Fruit fly (Drosophila melanogaster): ENCODE measurements around the gene Gip.

DNA sequence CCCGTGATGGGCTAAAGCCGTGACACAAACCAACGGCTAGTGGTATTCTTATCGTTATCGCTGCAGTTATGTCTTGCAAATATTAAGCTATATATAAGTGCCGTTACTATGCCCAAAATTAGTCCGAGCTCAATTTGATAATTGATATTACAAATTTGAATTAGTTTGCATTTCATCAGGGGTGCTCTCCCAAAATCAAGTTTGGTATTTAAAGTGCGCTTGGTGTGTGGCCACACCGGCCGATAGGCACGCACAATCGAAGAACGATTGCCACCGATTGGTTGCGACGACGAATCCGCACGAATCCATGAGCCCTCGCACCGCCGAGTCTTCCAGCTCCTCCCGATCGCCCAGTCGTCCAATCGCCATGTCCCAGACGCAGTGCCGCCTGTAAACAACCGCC is 38.1 kb upstream of the Gip start, which contains the start of gene CG17841:
- no peak for TF ChIP-seq cyc (GFP tag; optimal IDR thresholded peaks at IDR 0.05)
- no peak for TF ChIP-seq CG31627 (GFP tag; optimal IDR thresholded peaks at IDR 0.05)
- no peak for TF ChIP-seq Hr38 (GFP tag; optimal IDR thresholded peaks at IDR 0.05)
- TF ChIP-seq Sox102F (GFP tag; optimal IDR thresholded peaks at IDR 0.05): no peak
- no peak for TF ChIP-seq CG6792 (GFP tag; optimal IDR thresholded peaks at IDR 0.05)
- no peak for TF ChIP-seq CG15336 (GFP tag; IDR thresholded peaks at IDR 0.05)
- no peak for TF ChIP-seq salr (GFP tag; optimal IDR thresholded peaks at IDR 0.05)
- no peak for TF ChIP-seq achi (GFP tag; optimal IDR thresholded peaks at IDR 0.05)
- no peak for TF ChIP-seq Sox15 (GFP tag; optimal IDR thresholded peaks at IDR 0.05)
- no peak for TF ChIP-seq CG8632 (GFP tag; optimal IDR thresholded peaks at IDR 0.05)
- no peak for TF ChIP-seq Lpt (GFP tag; optimal IDR thresholded peaks at IDR 0.05)
- no peak for TF ChIP-seq vri (GFP tag; optimal IDR thresholded peaks at IDR 0.05)
- TF ChIP-seq CG7368 (GFP tag; optimal IDR thresholded peaks at IDR 0.05): no peak

Data from whole organism, prepupa.